Worm (Caenorhabditis elegans): ENCODE measurements around the gene hsp-25.
A peak's percentile ranks its signal among the peaks of the same experiment; 100 is the strongest.

hsp-25 gene

ce11 chrX:5984581-5985039 lies 54.8 kb downstream of the hsp-25 start, which contains the start of gene klp-13 (continued):
- TF ChIP-seq D2030.7 (GFP tag; IDR thresholded peaks at IDR 0.05), result no peak
- peak; percentile 41; the same call in 1 of the 2 replicates for TF ChIP-seq egl-44 (GFP tag; IDR thresholded peaks at IDR 0.05)
